Worm (Caenorhabditis elegans): Measurements from ENCODE around the gene ZK757.2.

The ZK757.2 gene

ce11 chrIII:9853667-9854620, 24.8 kb downstream of the ZK757.2 start:
- TF ChIP-seq nhr-12 (tag; optimal IDR thresholded peaks at IDR 0.05) (no peak), elt-2 (tag; optimal IDR thresholded peaks at IDR 0.05) (peak; percentile 15), unc-62 (GFP tag; optimal IDR thresholded peaks at IDR 0.05) (no peak), ceh-16 (tag; optimal IDR thresholded peaks at IDR 0.05) (no peak), ama-1 (optimal IDR thresholded peaks at IDR 0.05) (peak; percentile 7), zag-1 (tag; optimal IDR thresholded peaks at IDR 0.05) (no peak), mdl-1 (tag; optimal IDR thresholded peaks at IDR 0.05) (no peak), sea-2 (GFP tag; optimal IDR thresholded peaks at IDR 0.05) (no peak), fkh-10 (GFP tag; optimal IDR thresholded peaks at IDR 0.05) (no peak), mml-1 (tag; optimal IDR thresholded peaks at IDR 0.05) (no peak), ceh-28 (tag; optimal IDR thresholded peaks at IDR 0.05) (no peak), ztf-11 (tag; optimal IDR thresholded peaks at IDR 0.05) (no peak), jun-1 (tag; optimal IDR thresholded peaks at IDR 0.05) (no peak), egl-27 (tag; optimal IDR thresholded peaks at IDR 0.05) (no peak), egl-5 (tag; optimal IDR thresholded peaks at IDR 0.05) (no peak), elt-3 (tag; optimal IDR thresholded peaks at IDR 0.05) (no peak)

ce11 chrIII:9851547-9851946, 27.2 kb downstream of the ZK757.2 start, which contains the start of gene K11H3.3:
TSS of gene K11H3.3 (plus strand) at chrIII:9851854.
- peak; percentile 49 for TF ChIP-seq lin-39 (tag; optimal IDR thresholded peaks at IDR 0.05)
- no peak for TF ChIP-seq ZK546.5 (tag; optimal IDR thresholded peaks at IDR 0.05)

ce11 chrIII:9850877-9851276, 27.9 kb downstream of the ZK757.2 start:
- TF ChIP-seq zag-1 (tag; optimal IDR thresholded peaks at IDR 0.05) (no peak), elt-2 (tag; optimal IDR thresholded peaks at IDR 0.05) (peak; percentile 21), aly-2 (tag; optimal IDR thresholded peaks at IDR 0.05) (no peak), ceh-16 (tag; optimal IDR thresholded peaks at IDR 0.05) (no peak), unc-39 (tag; optimal IDR thresholded peaks at IDR 0.05) (no peak), pqm-1 (tag; optimal IDR thresholded peaks at IDR 0.05) (peak; percentile 49), lin-15B (tag; optimal IDR thresholded peaks at IDR 0.05) (no peak), ama-1 (optimal IDR thresholded peaks at IDR 0.05) (no peak), nhr-11 (tag; optimal IDR thresholded peaks at IDR 0.05) (no peak)

ce11 chrIII:9849950-9850349, 28.8 kb downstream of the ZK757.2 start:
- peak; percentile 67 for TF ChIP-seq skn-1 (tag; optimal IDR thresholded peaks at IDR 0.05)
- TF ChIP-seq pqm-1 (tag; optimal IDR thresholded peaks at IDR 0.05) = peak; percentile 82
- peak; percentile 59 for TF ChIP-seq ceh-28 (tag; optimal IDR thresholded peaks at IDR 0.05)
- peak; percentile 77 for TF ChIP-seq elt-2 (tag; optimal IDR thresholded peaks at IDR 0.05)
- no peak for TF ChIP-seq fkh-10 (GFP tag; optimal IDR thresholded peaks at IDR 0.05)
- peak; percentile 75 for TF ChIP-seq pha-4 (tag; optimal IDR thresholded peaks at IDR 0.05)
- TF ChIP-seq nhr-28 (tag; optimal IDR thresholded peaks at IDR 0.05) = no peak
- no peak for TF ChIP-seq ceh-82 (tag; optimal IDR thresholded peaks at IDR 0.05)
- peak in 2 of 3 experiments; percentile 9 to 57 for TF ChIP-seq elt-3 (tag; optimal IDR thresholded peaks at IDR 0.05)
- no peak for TF ChIP-seq snpc-4 (tag; optimal IDR thresholded peaks at IDR 0.05)

- TF ChIP-seq mdl-1 (tag; optimal IDR thresholded peaks at IDR 0.05) (no peak), ZK546.5 (tag; optimal IDR thresholded peaks at IDR 0.05) (no peak)
These were observed 30.1 kb downstream of the ZK757.2 start for ce11 chrIII:9848603-9849002.

- TF ChIP-seq nfya-1 (tag; optimal IDR thresholded peaks at IDR 0.05; ENCODE audit: insufficient read depth) (peak; percentile 64), snpc-4 (tag; optimal IDR thresholded peaks at IDR 0.05) (peak; percentile 5), R02D3.7 (tag; optimal IDR thresholded peaks at IDR 0.05) (no peak), pha-4 (tag; optimal IDR thresholded peaks at IDR 0.05) (peak; percentile 55), ztf-4 (tag; optimal IDR thresholded peaks at IDR 0.05) (no peak), lsy-12 (tag; optimal IDR thresholded peaks at IDR 0.05) (no peak), daf-12 (tag; optimal IDR thresholded peaks at IDR 0.05) (no peak), zag-1 (tag; optimal IDR thresholded peaks at IDR 0.05) (no peak), sea-2 (GFP tag; optimal IDR thresholded peaks at IDR 0.05) (no peak), fkh-2 (tag; optimal IDR thresholded peaks at IDR 0.05) (no peak), ama-1 (optimal IDR thresholded peaks at IDR 0.05) (no peak), nhr-25 (tag; optimal IDR thresholded peaks at IDR 0.05) (no peak), nhr-23 (tag; optimal IDR thresholded peaks at IDR 0.05) (no peak), lin-39 (tag; optimal IDR thresholded peaks at IDR 0.05) (peak; percentile 10), nhr-67 (tag; optimal IDR thresholded peaks at IDR 0.05) (no peak), skn-1 (tag; optimal IDR thresholded peaks at IDR 0.05) (no peak), ceh-82 (tag; optimal IDR thresholded peaks at IDR 0.05) (no peak), eor-1 (tag; optimal IDR thresholded peaks at IDR 0.05) (no peak), egl-5 (tag; optimal IDR thresholded peaks at IDR 0.05) (peak; percentile 20), pqm-1 (tag; optimal IDR thresholded peaks at IDR 0.05) (no peak), nhr-237 (tag; optimal IDR thresholded peaks at IDR 0.05) (no peak), elt-2 (tag; optimal IDR thresholded peaks at IDR 0.05) (peak; percentile 0), nhr-43 (tag; optimal IDR thresholded peaks at IDR 0.05; ENCODE audit: poor library complexity, severe bottlenecking) (no peak), aly-2 (tag; optimal IDR thresholded peaks at IDR 0.05) (no peak)
These were observed 30.6 kb downstream of the ZK757.2 start, which contains the start of gene mrpl-36 for ce11 chrIII:9848083-9848482. TSS of gene mrpl-36 (minus strand) at chrIII:9848116.

Data from whole organism, L3 larva.